Fruit fly (Drosophila melanogaster): Measurements from ENCODE around the gene PolE1.

PolE1 gene

dm6 chr3R:23333334-23334035 is 14.4 kb upstream of the PolE1 start (continued):
- TF ChIP-seq CG1621 (tag; optimal IDR thresholded peaks at IDR 0.05) (no peak), Eip78C (GFP tag) (peak; percentile 86), Met (GFP tag; optimal IDR thresholded peaks at IDR 0.05) (peak; percentile 70), CG3919 (GFP tag; optimal IDR thresholded peaks at IDR 0.05) (peak; percentile 46), vri (GFP tag; optimal IDR thresholded peaks at IDR 0.05) (peak; percentile 6), CG6276 (GFP tag; optimal IDR thresholded peaks at IDR 0.05) (peak; percentile 23), CG31627 (GFP tag; optimal IDR thresholded peaks at IDR 0.05) (peak; percentile 62), cyc (GFP tag; optimal IDR thresholded peaks at IDR 0.05) (peak; percentile 64), Blimp-1 (GFP tag; optimal IDR thresholded peaks at IDR 0.05) (no peak), Hr39 (GFP tag; optimal IDR thresholded peaks at IDR 0.05) (peak; percentile 80), pdm3 (GFP tag; optimal IDR thresholded peaks at IDR 0.05) (peak; percentile 39), OdsH (GFP tag; optimal IDR thresholded peaks at IDR 0.05) (peak; percentile 65), Sox14 (GFP tag; optimal IDR thresholded peaks at IDR 0.05) (peak; percentile 58), Sox102F (GFP tag; optimal IDR thresholded peaks at IDR 0.05) (peak; percentile 71), CG7368 (GFP tag; optimal IDR thresholded peaks at IDR 0.05) (no peak), lz (GFP tag; optimal IDR thresholded peaks at IDR 0.05) (peak; percentile 49), esn (GFP tag; optimal IDR thresholded peaks at IDR 0.05) (peak; percentile 56), dac (GFP tag; optimal IDR thresholded peaks at IDR 0.05) (no peak), Lpt (GFP tag; optimal IDR thresholded peaks at IDR 0.05) (no peak), CG8119 (GFP tag; IDR thresholded peaks at IDR 0.05) (peak; percentile 14; the same call in 1 of the 3 replicates), CG4318 (GFP tag; optimal IDR thresholded peaks at IDR 0.05) (peak; percentile 40), CG3032 (tag; optimal IDR thresholded peaks at IDR 0.05) (peak; percentile 46), eg (GFP tag; IDR thresholded peaks at IDR 0.05) (peak; percentile 46; the same call in 1 of the 3 replicates), Eip75B (GFP tag; optimal IDR thresholded peaks at IDR 0.05) (peak; percentile 16), CG16779 (tag; optimal IDR thresholded peaks at IDR 0.05) (no peak), CG6854 (GFP tag; optimal IDR thresholded peaks at IDR 0.05) (no peak), CG6163 (GFP tag; IDR thresholded peaks at IDR 0.05) (0 out of 3 replicates have a peak, but pooled peaks have one; percentile 32), Gug (GFP tag; IDR thresholded peaks at IDR 0.05) (no peak), Ets21C (GFP tag; optimal IDR thresholded peaks at IDR 0.05) (peak; percentile 50), CG6792 (GFP tag; optimal IDR thresholded peaks at IDR 0.05) (peak; percentile 34), CG6808 (GFP tag; optimal IDR thresholded peaks at IDR 0.05) (no peak), CG10669 (GFP tag; optimal IDR thresholded peaks at IDR 0.05) (peak; percentile 14)

dm6 chr3R:23334036-23334744 is 13.7 kb upstream of the PolE1 start:
- TF ChIP-seq svp (GFP tag) (peak; percentile 73), CG1621 (tag; optimal IDR thresholded peaks at IDR 0.05) (peak; percentile 96), CG3032 (tag; optimal IDR thresholded peaks at IDR 0.05) (peak; percentile 67), pdm3 (GFP tag; optimal IDR thresholded peaks at IDR 0.05) (peak; percentile 80), dac (GFP tag; optimal IDR thresholded peaks at IDR 0.05) (peak; percentile 57), esn (GFP tag; optimal IDR thresholded peaks at IDR 0.05) (no peak), CG6854 (GFP tag; optimal IDR thresholded peaks at IDR 0.05) (peak; percentile 94), CG6163 (GFP tag; IDR thresholded peaks at IDR 0.05) (peak; percentile 98), CG11294 (GFP tag; IDR thresholded peaks at IDR 0.05) (peak; percentile 61; the same call in 1 of the 2 replicates), ss (GFP tag; optimal IDR thresholded peaks at IDR 0.05) (peak; percentile 98 to 99), lz (GFP tag; optimal IDR thresholded peaks at IDR 0.05) (no peak), CG31627 (GFP tag; optimal IDR thresholded peaks at IDR 0.05) (no peak), Lpt (GFP tag; optimal IDR thresholded peaks at IDR 0.05) (peak; percentile 95), cyc (GFP tag; optimal IDR thresholded peaks at IDR 0.05) (no peak), CG8119 (GFP tag; IDR thresholded peaks at IDR 0.05) (peak; percentile 95), CG8632 (GFP tag; optimal IDR thresholded peaks at IDR 0.05) (peak; percentile 54), vri (GFP tag; optimal IDR thresholded peaks at IDR 0.05) (peak; percentile 82), achi (GFP tag; optimal IDR thresholded peaks at IDR 0.05) (peak; percentile 86), dsx (GFP tag; optimal IDR thresholded peaks at IDR 0.05; ENCODE audit: poor library complexity, severe bottlenecking) (peak; percentile 45), CG4318 (GFP tag; optimal IDR thresholded peaks at IDR 0.05) (no peak), CG15336 (GFP tag; IDR thresholded peaks at IDR 0.05) (peak; percentile 93), Hr38 (GFP tag; optimal IDR thresholded peaks at IDR 0.05) (no peak), salr (GFP tag; optimal IDR thresholded peaks at IDR 0.05) (peak; percentile 84 to 90), CG32006 (GFP tag; optimal IDR thresholded peaks at IDR 0.05) (peak; percentile 53), Blimp-1 (GFP tag; optimal IDR thresholded peaks at IDR 0.05) (peak; percentile 97), spab (GFP tag; optimal IDR thresholded peaks at IDR 0.05) (peak; percentile 98), CG10631 (GFP tag; optimal IDR thresholded peaks at IDR 0.05) (peak; percentile 53), CG6808 (GFP tag; optimal IDR thresholded peaks at IDR 0.05) (peak; percentile 97), Hr4 (GFP tag; optimal IDR thresholded peaks at IDR 0.05) (no peak), Eip93F (GFP tag; optimal IDR thresholded peaks at IDR 0.05) (no peak)

Measured in whole organism, prepupa.